Fruit fly (Drosophila melanogaster) whole organism: Measurements from ENCODE around the gene CG1532.

ENCODE experiments used
- CG8478 ChIP-seq: fragments of >200 bp; optimal IDR thresholded peaks from 2 replicates; lab custom pipeline; 2018; ENCODE audit warnings: inconsistent platforms
- EcR ChIP-seq, 2 experiments: fragments of >200 bp; optimal IDR thresholded peaks; 2 replicates each; lab custom pipeline; 2017; ENCODE audit warnings: missing biosample characterization in 2 of 2, missing genetic modification characterization in 2 of 2, missing genetic modification reagents in 2 of 2
- pan ChIP-seq: fragments of >200 bp; optimal IDR thresholded peaks from 2 replicates; lab custom pipeline; 2017
- psq ChIP-seq: fragments of >200 bp; optimal IDR thresholded peaks from 2 replicates; lab custom pipeline; 2017
- usp ChIP-seq: fragments of >200 bp; optimal IDR thresholded peaks from 2 replicates; lab custom pipeline; 2017; ENCODE audit warnings: missing biosample characterization, missing genetic modification characterization, mixed read lengths

DNA sequence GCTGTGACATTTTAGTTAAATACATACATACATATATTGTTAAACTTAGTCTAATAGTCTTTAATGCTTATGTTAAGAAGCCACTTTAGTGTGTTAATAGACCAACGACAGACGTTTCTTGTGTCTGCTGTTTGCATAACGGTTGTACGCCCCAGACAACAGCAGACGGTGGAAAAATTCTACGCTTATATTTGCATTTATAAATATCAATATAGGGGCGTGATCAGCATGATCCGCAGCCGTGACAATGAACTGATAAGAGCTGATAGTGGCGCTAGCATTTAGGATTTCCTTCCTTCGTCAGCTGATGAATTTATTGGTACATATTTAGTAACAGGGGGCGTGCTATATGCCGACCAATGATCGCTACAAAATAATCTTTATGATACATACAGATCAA lies 37.6 kb upstream of the CG1532 start:
- TF ChIP-seq EcR (GFP tag; optimal IDR thresholded peaks at IDR 0.05; lab: Kevin White, UChicago) (no peak), CG8478 (no peak), psq (lab: Kevin White, UChicago) (no peak), usp (GFP tag; lab: Kevin White, UChicago) (no peak), pan (lab: Kevin White, UChicago) (no peak)
